Worm (Caenorhabditis elegans) whole organism, L4 larva: Measurements from ENCODE around the gene R186.3.

Source experiments
- F10B5.3 ChIP-seq: sonication (generic microtip); optimal IDR thresholded peaks from 2 replicates; lab custom pipeline; 2016; ENCODE audit warnings: mild to moderate bottlenecking, missing genetic modification characterization, missing compliant biosample characterization
- R02D3.7 ChIP-seq: fragments of 150-350 bp; sonication (generic microtip); optimal IDR thresholded peaks from 3 replicates; lab custom pipeline; 2014; ENCODE audit warnings: missing biosample characterization, missing genetic modification characterization
- T20F7.1 ChIP-seq: fragments of 200-800 bp; sonication (Bioruptor generic); optimal IDR thresholded peaks from 2 replicates; lab custom pipeline; 2018; ENCODE audit warnings: mild to moderate bottlenecking, missing genetic modification characterization, missing compliant biosample characterization
- T26A8.4 ChIP-seq: fragments of 200-800 bp; sonication (Bioruptor generic); IDR thresholded peaks from 2 replicates; pipeline ENCODE4 v1.3.6; 2022; ENCODE audit warnings: missing genetic modification characterization, missing compliant biosample characterization
- Y48G9A.11 ChIP-seq: fragments of 200-800 bp; sonication (Bioruptor generic); IDR thresholded peaks from 2 replicates; pipeline ENCODE4 v1.3.6; 2022; ENCODE audit warnings: missing genetic modification reagents, missing genetic modification characterization, missing compliant biosample characterization
- Y75B8A.6 ChIP-seq: fragments of 200-800 bp; sonication (Bioruptor generic); IDR thresholded peaks from 2 replicates; pipeline ENCODE4 v1.3.6; 2022; ENCODE audit warnings: missing genetic modification reagents, missing genetic modification characterization, missing compliant biosample characterization
- arid-1 ChIP-seq: fragments of 200-800 bp; sonication (Bioruptor generic); conservative IDR thresholded peaks from 2 replicates; pipeline ENCODE4 v1.3.6; 2022; ENCODE audit warnings: missing genetic modification reagents, missing genetic modification characterization, missing compliant biosample characterization
- ceh-28 ChIP-seq: fragments of 150-350 bp; optimal IDR thresholded peaks from 2 replicates; lab custom pipeline; 2014; ENCODE audit warnings: missing biosample characterization, missing genetic modification reagents, missing genetic modification characterization
- ceh-32 ChIP-seq: sonication (generic microtip); optimal IDR thresholded peaks from 2 replicates; lab custom pipeline; 2016; ENCODE audit warnings: mild to moderate bottlenecking, missing genetic modification characterization, missing compliant biosample characterization; ENCODE audit not compliant: poor library complexity
- ctbp-1 ChIP-seq: fragments of 200-800 bp; sonication (Bioruptor generic); IDR thresholded peaks from 2 replicates; pipeline ENCODE4 v1.3.6; 2022; ENCODE audit warnings: missing genetic modification reagents, missing genetic modification characterization, missing compliant biosample characterization
- daf-16 ChIP-seq, 3 experiments: sonication (generic microtip); optimal IDR thresholded peaks; 2 replicates each; lab custom pipeline; 2016 to 2017; ENCODE audit warnings: missing genetic modification characterization in 3 of 3, missing genetic modification reagents in 3 of 3, mild to moderate bottlenecking in 2 of 3, missing compliant biosample characterization in 2 of 3, missing biosample characterization in 1 of 3, moderate library complexity in 1 of 3
- daf-8 ChIP-seq: fragments of 200-800 bp; sonication (Bioruptor generic); IDR thresholded peaks from 2 replicates; pipeline ENCODE4 v1.3.6; 2022; ENCODE audit warnings: missing genetic modification characterization, missing compliant biosample characterization
- dmd-6 ChIP-seq: fragments of 200-800 bp; sonication (Bioruptor generic); IDR thresholded peaks from 2 replicates; pipeline ENCODE4 v1.3.6; 2022; ENCODE audit warnings: missing genetic modification reagents, missing genetic modification characterization, missing compliant biosample characterization
- dmd-8 ChIP-seq: fragments of 200-800 bp; sonication (Bioruptor generic); IDR thresholded peaks from 2 replicates; pipeline ENCODE4 v1.3.6; 2022; ENCODE audit warnings: missing genetic modification characterization, missing compliant biosample characterization
- dpl-1 ChIP-seq: fragments of 150-350 bp; optimal IDR thresholded peaks from 2 replicates; lab custom pipeline; 2014; ENCODE audit warnings: missing biosample characterization, missing genetic modification reagents, missing genetic modification characterization
- dve-1 ChIP-seq: sonication (generic microtip); optimal IDR thresholded peaks from 2 replicates; lab custom pipeline; 2017; ENCODE audit warnings: antibody characterized with exemption, mild to moderate bottlenecking, missing genetic modification characterization, missing compliant biosample characterization; ENCODE audit not compliant: insufficient read depth
- fos-1 ChIP-seq: fragments of 150-350 bp; optimal IDR thresholded peaks from 2 replicates; lab custom pipeline; 2014; ENCODE audit warnings: missing biosample characterization, missing genetic modification characterization
- hif-1 ChIP-seq, 2 experiments: sonication (generic microtip); optimal IDR thresholded peaks; 2 replicates each; lab custom pipeline; 2016 to 2017; ENCODE audit warnings: missing compliant biosample characterization in 2 of 2, missing genetic modification characterization in 2 of 2, missing genetic modification reagents in 2 of 2, missing genotype in 2 of 2, mild to moderate bottlenecking in 1 of 2
- hlh-11 ChIP-seq: fragments of 200-800 bp; sonication (Bioruptor generic); optimal IDR thresholded peaks from 2 replicates; lab custom pipeline; 2018; ENCODE audit warnings: mild to moderate bottlenecking, missing genetic modification characterization, missing compliant biosample characterization
- hlh-30 ChIP-seq: sonication (generic microtip); optimal IDR thresholded peaks from 2 replicates; lab custom pipeline; 2017; ENCODE audit warnings: antibody characterized with exemption, mild to moderate bottlenecking, missing genetic modification characterization, missing compliant biosample characterization; ENCODE audit not compliant: insufficient read depth
- lim-7 ChIP-seq: fragments of 200-800 bp; sonication (Bioruptor generic); IDR thresholded peaks from 2 replicates; pipeline ENCODE4 v1.3.6; 2022; ENCODE audit warnings: missing genetic modification characterization, missing compliant biosample characterization
- madf-9 ChIP-seq: fragments of 200-800 bp; sonication (Bioruptor generic); conservative IDR thresholded peaks from 2 replicates; pipeline ENCODE4 v1.3.6; 2022; ENCODE audit warnings: missing genetic modification reagents, missing genetic modification characterization, missing compliant biosample characterization
- mdl-1 ChIP-seq, 2 experiments: fragments of 150-350 bp in 1 of 2; sonication (generic microtip) in 1 of 2; optimal IDR thresholded peaks; 2 replicates each; lab custom pipeline; 2014 to 2017; ENCODE audit warnings: missing biosample characterization in 2 of 2, missing genetic modification characterization in 2 of 2
- mdt-29 ChIP-seq: fragments of 200-800 bp; sonication (Bioruptor generic); IDR thresholded peaks from 2 replicates; pipeline ENCODE4 v1.3.6; 2022; ENCODE audit warnings: missing genetic modification reagents, missing genetic modification characterization, missing compliant biosample characterization
- mxl-3 ChIP-seq: fragments of 200-800 bp; sonication (Bioruptor generic); optimal IDR thresholded peaks from 2 replicates; lab custom pipeline; 2018; ENCODE audit warnings: mild to moderate bottlenecking, missing genetic modification characterization, missing compliant biosample characterization
- nhr-102 ChIP-seq: sonication (generic microtip); optimal IDR thresholded peaks from 2 replicates; lab custom pipeline; 2016; ENCODE audit warnings: mild to moderate bottlenecking, missing genetic modification characterization, moderate library complexity, missing compliant biosample characterization
- nhr-11 ChIP-seq: fragments of 150-350 bp; optimal IDR thresholded peaks from 2 replicates; lab custom pipeline; 2014; ENCODE audit warnings: missing biosample characterization, missing genetic modification characterization
- nhr-28 ChIP-seq: fragments of 150-350 bp; optimal IDR thresholded peaks from 2 replicates; lab custom pipeline; 2014; ENCODE audit warnings: missing biosample characterization, missing genetic modification characterization
- nhr-41 ChIP-seq: fragments of 200-800 bp; sonication (Bioruptor generic); IDR thresholded peaks from 2 replicates; pipeline ENCODE4 v1.3.6; 2022; ENCODE audit warnings: missing genetic modification reagents, missing genetic modification characterization, missing compliant biosample characterization
- nhr-42 ChIP-seq: fragments of 200-800 bp; sonication (Bioruptor generic); IDR thresholded peaks from 2 replicates; pipeline ENCODE4 v1.3.6; 2022; ENCODE audit warnings: missing genetic modification characterization, missing compliant biosample characterization
- nhr-48 ChIP-seq: sonication (generic microtip); optimal IDR thresholded peaks from 2 replicates; lab custom pipeline; 2016; ENCODE audit warnings: mild to moderate bottlenecking, missing genetic modification characterization, missing compliant biosample characterization
- nhr-76 ChIP-seq: fragments of 150-350 bp; optimal IDR thresholded peaks from 2 replicates; lab custom pipeline; 2014; ENCODE audit warnings: missing biosample characterization, missing genetic modification characterization
- nhr-77 ChIP-seq: fragments of 150-350 bp; optimal IDR thresholded peaks from 2 replicates; lab custom pipeline; 2014; ENCODE audit warnings: missing biosample characterization, missing genetic modification characterization
- php-3 ChIP-seq: fragments of 200-800 bp; sonication (Bioruptor generic); IDR thresholded peaks from 2 replicates; pipeline ENCODE4 v1.3.6; 2022; ENCODE audit warnings: missing genetic modification reagents, missing genetic modification characterization, missing compliant biosample characterization
- pqm-1 ChIP-seq: sonication (generic microtip); optimal IDR thresholded peaks from 2 replicates; lab custom pipeline; 2017; ENCODE audit warnings: missing biosample characterization, missing genetic modification characterization
- rbr-2 ChIP-seq: sonication (generic microtip); optimal IDR thresholded peaks from 2 replicates; lab custom pipeline; 2016; ENCODE audit warnings: missing genotype, missing genetic modification characterization, missing compliant biosample characterization
- sdz-12 ChIP-seq: fragments of 200-800 bp; sonication (Bioruptor generic); optimal IDR thresholded peaks from 2 replicates; lab custom pipeline; 2018; ENCODE audit warnings: mild to moderate bottlenecking, missing genetic modification characterization, missing compliant biosample characterization
- set-16 ChIP-seq: fragments of 200-800 bp; sonication (Bioruptor generic); IDR thresholded peaks from 2 replicates; pipeline ENCODE4 v1.3.6; 2022; ENCODE audit warnings: missing genetic modification reagents, missing genetic modification characterization, missing compliant biosample characterization
- snpc-4 ChIP-seq: fragments of 150-350 bp; optimal IDR thresholded peaks from 2 replicates; lab custom pipeline; 2014; ENCODE audit warnings: missing biosample characterization, missing genetic modification characterization
- tag-97 ChIP-seq: fragments of 200-800 bp; sonication (Bioruptor generic); IDR thresholded peaks from 2 replicates; pipeline ENCODE4 v1.3.6; 2022; ENCODE audit warnings: missing genetic modification characterization, missing compliant biosample characterization
- unc-39 ChIP-seq: sonication (generic microtip); optimal IDR thresholded peaks from 2 replicates; lab custom pipeline; 2017; ENCODE audit warnings: missing biosample characterization, missing genetic modification characterization
- unc-62 ChIP-seq, 3 experiments: fragments of 150-350 bp in 1 of 3; sonication (generic microtip); optimal IDR thresholded peaks in 2 of 3; peaks in 1 of 3; 1 replicate in 1 of 3; 2 replicates in 2 of 3; lab custom pipeline; 2014 to 2017; ENCODE audit warnings: missing biosample characterization in 3 of 3, missing genetic modification characterization in 3 of 3, missing genetic modification reagents in 3 of 3, missing genotype in 1 of 3
- zip-2 ChIP-seq: fragments of 150-350 bp; optimal IDR thresholded peaks from 2 replicates; lab custom pipeline; 2014; ENCODE audit warnings: missing biosample characterization, missing genetic modification characterization
- ztf-11 ChIP-seq: fragments of 150-350 bp; optimal IDR thresholded peaks from 2 replicates; lab custom pipeline; 2014; ENCODE audit warnings: missing biosample characterization, missing genetic modification characterization

The R186.3 gene

ce11 chrV:12939434-12939833, 27.6 kb downstream of the R186.3 start, which contains the start of gene T16G1.5:
Gene T16G1.5 (minus strand): TSS chrV:12939552.
- TF ChIP-seq nhr-11 (tag; lab: Kevin White, UChicago) (no peak), pqm-1 (tag; lab: Kevin White, UChicago) (peak; percentile 40), daf-16 (GFP tag; optimal IDR thresholded peaks at IDR 0.05; lab: Kevin White, UChicago) (no peak), daf-16 (tag; optimal IDR thresholded peaks at IDR 0.05; lab: Kevin White, UChicago) (peak; percentile 76), zip-2 (peak; percentile 88), nhr-28 (peak; percentile 58), F10B5.3 (tag; lab: Kevin White, UChicago) (no peak), R02D3.7 (no peak), nhr-77 (tag; lab: Kevin White, UChicago) (peak; percentile 36), dmd-6 (GFP tag; lab: Robert Waterston, UW) (0 out of 2 replicates have a peak, but pooled peaks have one; percentile 23), nhr-42 (GFP tag; lab: Robert Waterston, UW) (no peak), fos-1 (tag; lab: Kevin White, UChicago) (no peak), ctbp-1 (GFP tag; lab: Robert Waterston, UW) (no peak)
- TF ChIP-seq, all 104 proteins: peak for 6

DNA sequence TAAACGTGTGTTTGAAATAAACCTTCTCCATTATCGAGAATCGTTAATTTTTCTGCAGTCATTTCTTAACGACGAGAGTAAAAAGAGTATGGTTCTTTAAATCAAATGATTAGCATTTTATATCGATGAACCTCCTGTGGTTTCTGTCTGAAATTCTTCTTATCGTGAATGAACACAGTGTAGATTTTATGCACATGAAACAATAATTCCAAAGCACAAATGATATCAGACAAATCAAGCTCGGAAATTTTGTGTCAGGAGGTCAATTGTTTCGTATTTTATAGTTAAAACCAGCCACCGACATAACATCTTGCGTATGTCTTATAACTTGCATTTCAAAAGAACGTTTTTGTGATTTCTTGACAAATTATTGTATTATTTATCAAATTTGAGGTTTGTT, 29.9 kb downstream of the R186.3 start, which contains the start of gene T16G1.6:
T16G1.6 (minus strand) TSS at position 77 of the 400 bp plus-strand sequence.
- TF ChIP-seq php-3 (GFP tag; lab: Robert Waterston, UW) = peak; percentile 65; the same call in 1 of the 2 replicates
- no peak for TF ChIP-seq dpl-1 (GFP tag; lab: Kevin White, UChicago)
- peak; percentile 25 for TF ChIP-seq hlh-30
- TF ChIP-seq Y75B8A.6 (GFP tag; lab: Robert Waterston, UW) = no peak
- TF ChIP-seq nhr-76 (tag; lab: Kevin White, UChicago) = no peak
- no peak for TF ChIP-seq nhr-48
- TF ChIP-seq unc-39 = no peak
- peak; percentile 63 for TF ChIP-seq hlh-11 (tag; lab: Kevin White, UChicago)
- no peak for TF ChIP-seq daf-16 (GFP tag; optimal IDR thresholded peaks at IDR 0.05; lab: Kevin White, UChicago)
- TF ChIP-seq daf-16 (tag; optimal IDR thresholded peaks at IDR 0.05; lab: Kevin White, UChicago) = peak; percentile 38
- TF ChIP-seq nhr-102 (tag; lab: Kevin White, UChicago) = peak; percentile 71
- TF ChIP-seq dmd-6 (GFP tag; lab: Robert Waterston, UW) = peak; percentile 86
- TF ChIP-seq pqm-1 (tag; lab: Kevin White, UChicago) = peak; percentile 88
- TF ChIP-seq dve-1 (tag; lab: Kevin White, UChicago) = peak; percentile 79
- peak; percentile 80 for TF ChIP-seq nhr-77 (tag; lab: Kevin White, UChicago)
- peak; percentile 97 for TF ChIP-seq nhr-28

- TF ChIP-seq daf-16 (GFP tag; optimal IDR thresholded peaks at IDR 0.05; lab: Kevin White, UChicago) (no peak), daf-16 (tag; optimal IDR thresholded peaks at IDR 0.05; lab: Kevin White, UChicago) (peak; percentile 77), Y48G9A.11 (no peak), tag-97 (GFP tag; lab: Robert Waterston, UW) (no peak), ceh-28 (tag; lab: Kevin White, UChicago) (no peak), nhr-41 (GFP tag; lab: Robert Waterston, UW) (peak; percentile 54; the same call in 1 of the 2 replicates), ceh-32 (tag; lab: Kevin White, UChicago) (no peak), snpc-4 (tag; lab: Kevin White, UChicago) (no peak), dmd-8 (GFP tag; lab: Robert Waterston, UW) (no peak), php-3 (GFP tag; lab: Robert Waterston, UW) (peak; percentile 68; the same call in 1 of the 2 replicates), unc-62 (GFP tag; optimal IDR thresholded peaks at IDR 0.05 in 1 of 2; lab: Kevin White, UChicago) (peak in 1 of 2 experiments; percentile 26), unc-62 (tag; optimal IDR thresholded peaks at IDR 0.05; lab: Kevin White, UChicago) (no peak), nhr-102 (tag; lab: Kevin White, UChicago) (peak; percentile 66), nhr-28 (peak; percentile 96), nhr-11 (tag; lab: Kevin White, UChicago) (no peak), madf-9 (GFP tag; lab: Robert Waterston, UW) (no peak), ctbp-1 (GFP tag; lab: Robert Waterston, UW) (no peak), mdt-29 (GFP tag; lab: Robert Waterston, UW) (no peak), ztf-11 (tag; lab: Kevin White, UChicago) (no peak), dmd-6 (GFP tag; lab: Robert Waterston, UW) (peak; percentile 96), mxl-3 (GFP tag; lab: Kevin White, UChicago) (peak; percentile 58), hif-1 (tag; optimal IDR thresholded peaks at IDR 0.05; lab: Kevin White, UChicago) (no peak), T26A8.4 (GFP tag; lab: Robert Waterston, UW) (no peak), T20F7.1 (GFP tag; lab: Kevin White, UChicago) (peak; percentile 13), sdz-12 (GFP tag; lab: Kevin White, UChicago) (no peak), nhr-77 (tag; lab: Kevin White, UChicago) (peak; percentile 68), set-16 (no peak), zip-2 (no peak), lim-7 (GFP tag; lab: Robert Waterston, UW) (no peak), arid-1 (GFP tag; lab: Robert Waterston, UW) (no peak), mdl-1 (tag; optimal IDR thresholded peaks at IDR 0.05; lab: Kevin White, UChicago) (peak in 1 of 2 experiments; percentile 51), daf-8 (GFP tag; lab: Robert Waterston, UW) (no peak), rbr-2 (tag; lab: Kevin White, UChicago) (no peak)
Measured at ce11 chrV:12934976-12935375, 32.0 kb downstream of the R186.3 start, which contains the start of gene T16G1.7. Gene T16G1.7 (minus strand): TSS chrV:12935112.
